Worm (Caenorhabditis elegans) whole organism, mixed stage, embryonic: ENCODE measurements around the gene ttr-57.

Experiments
- M03D4.4 ChIP-seq: sonication (generic microtip); optimal IDR thresholded peaks from 2 replicates; lab custom pipeline; 2017; ENCODE audit warnings: mild to moderate bottlenecking, missing genetic modification characterization, missing compliant biosample characterization
- bed-3 ChIP-seq: fragments of 200-800 bp; sonication (Bioruptor generic); optimal IDR thresholded peaks from 3 replicates; lab custom pipeline; 2018; ENCODE audit warnings: mild to moderate bottlenecking, missing genetic modification characterization, moderate library complexity, missing compliant biosample characterization
- blmp-1 ChIP-seq: fragments of 150-350 bp; optimal IDR thresholded peaks from 2 replicates; lab custom pipeline; 2014; ENCODE audit warnings: missing biosample characterization, missing genetic modification characterization
- ceh-43 ChIP-seq: fragments of 200-800 bp; sonication (Bioruptor generic); optimal IDR thresholded peaks from 2 replicates; lab custom pipeline; 2018; ENCODE audit warnings: mild to moderate bottlenecking, missing genetic modification characterization, moderate library complexity, missing compliant biosample characterization
- ceh-83 ChIP-seq: fragments of 200-800 bp; sonication (Bioruptor generic); optimal IDR thresholded peaks from 2 replicates; lab custom pipeline; 2018; ENCODE audit warnings: mild to moderate bottlenecking, missing genetic modification characterization, missing compliant biosample characterization
- ces-1 ChIP-seq: fragments of 150-350 bp; optimal IDR thresholded peaks from 2 replicates; lab custom pipeline; 2014; ENCODE audit warnings: missing biosample characterization, missing genetic modification reagents, missing genetic modification characterization
- cnd-1 ChIP-seq: fragments of 200-800 bp; sonication (Bioruptor generic); optimal IDR thresholded peaks from 2 replicates; lab custom pipeline; 2018; ENCODE audit warnings: mild to moderate bottlenecking, missing genetic modification characterization, missing compliant biosample characterization
- drap-1 ChIP-seq: fragments of 200-800 bp; sonication (Bioruptor generic); optimal IDR thresholded peaks from 3 replicates; lab custom pipeline; 2018; ENCODE audit warnings: mild to moderate bottlenecking, missing genetic modification characterization, missing compliant biosample characterization
- elt-1 ChIP-seq: sonication (generic microtip); optimal IDR thresholded peaks from 2 replicates; lab custom pipeline; 2017; ENCODE audit warnings: missing genetic modification characterization, mild to moderate bottlenecking, missing compliant biosample characterization, antibody characterized with exemption, moderate library complexity, borderline replicate concordance; ENCODE audit not compliant: insufficient read depth
- elt-3 ChIP-seq: fragments of 150-350 bp; optimal IDR thresholded peaks from 2 replicates; lab custom pipeline; 2014; ENCODE audit warnings: missing biosample characterization, missing genetic modification characterization
- flh-1 ChIP-seq: fragments of 200-800 bp; sonication (Bioruptor generic); optimal IDR thresholded peaks from 2 replicates; lab custom pipeline; 2018; ENCODE audit warnings: mild to moderate bottlenecking, missing genetic modification characterization, moderate library complexity, missing compliant biosample characterization
- hlh-1 ChIP-seq: fragments of 150-350 bp; optimal IDR thresholded peaks from 2 replicates; lab custom pipeline; 2014; ENCODE audit warnings: missing biosample characterization, missing genetic modification reagents, missing genetic modification characterization
- lin-13 ChIP-seq: fragments of 150-350 bp; optimal IDR thresholded peaks from 2 replicates; lab custom pipeline; 2014; ENCODE audit warnings: missing biosample characterization, missing genetic modification characterization
- lin-32 ChIP-seq: fragments of 200-800 bp; sonication (Bioruptor generic); optimal IDR thresholded peaks from 2 replicates; lab custom pipeline; 2018; ENCODE audit warnings: mild to moderate bottlenecking, missing genetic modification characterization, missing compliant biosample characterization
- lsy-2 ChIP-seq: fragments of 150-350 bp; optimal IDR thresholded peaks from 2 replicates; lab custom pipeline; 2014; ENCODE audit warnings: missing biosample characterization, missing genetic modification characterization
- mab-5 ChIP-seq: fragments of 150-350 bp; optimal IDR thresholded peaks from 2 replicates; lab custom pipeline; 2014; ENCODE audit warnings: missing biosample characterization, missing genetic modification characterization
- mep-1 ChIP-seq: fragments of 150-350 bp; optimal IDR thresholded peaks from 2 replicates; lab custom pipeline; 2017; ENCODE audit warnings: missing biosample characterization, missing genetic modification reagents, missing genetic modification characterization, inconsistent platforms
- mls-2 ChIP-seq: sonication (generic microtip); optimal IDR thresholded peaks from 2 replicates; lab custom pipeline; 2016; ENCODE audit warnings: mild to moderate bottlenecking, missing genetic modification characterization, moderate library complexity, missing compliant biosample characterization
- nhr-237 ChIP-seq: fragments of 150-350 bp; optimal IDR thresholded peaks from 2 replicates; lab custom pipeline; 2014; ENCODE audit warnings: missing biosample characterization, missing genetic modification characterization
- nhr-28 ChIP-seq: fragments of 150-350 bp; optimal IDR thresholded peaks from 2 replicates; lab custom pipeline; 2014; ENCODE audit warnings: missing biosample characterization, missing genetic modification characterization
- pha-4 ChIP-seq: fragments of 150-350 bp; optimal IDR thresholded peaks from 2 replicates; lab custom pipeline; 2018; ENCODE audit warnings: missing biosample characterization, missing genetic modification reagents, missing genetic modification characterization
- sem-2 ChIP-seq: fragments of 200-800 bp; sonication (Bioruptor generic); optimal IDR thresholded peaks from 2 replicates; lab custom pipeline; 2018; ENCODE audit warnings: mild to moderate bottlenecking, missing genetic modification characterization, missing compliant biosample characterization
- snpc-4 ChIP-seq: fragments of 150-350 bp; optimal IDR thresholded peaks from 2 replicates; lab custom pipeline; 2014; ENCODE audit warnings: missing biosample characterization, missing genetic modification characterization
- tbx-8 ChIP-seq: fragments of 200-800 bp; sonication (Bioruptor generic); optimal IDR thresholded peaks from 2 replicates; lab custom pipeline; 2018; ENCODE audit warnings: mild to moderate bottlenecking, missing genetic modification characterization, moderate library complexity, missing compliant biosample characterization
- unc-120 ChIP-seq: sonication (generic microtip); optimal IDR thresholded peaks from 2 replicates; lab custom pipeline; 2017; ENCODE audit warnings: missing genetic modification characterization, missing compliant biosample characterization; ENCODE audit not compliant: poor library complexity, severe bottlenecking
- unc-39 ChIP-seq: fragments of 150-350 bp; optimal IDR thresholded peaks from 2 replicates; lab custom pipeline; 2014; ENCODE audit warnings: missing biosample characterization, missing genetic modification characterization
- unc-62 ChIP-seq: fragments of 150-350 bp; optimal IDR thresholded peaks from 2 replicates; lab custom pipeline; 2014; ENCODE audit warnings: missing biosample characterization, missing genetic modification reagents, missing genetic modification characterization
- zip-8 ChIP-seq: fragments of 150-350 bp; optimal IDR thresholded peaks from 2 replicates; lab custom pipeline; 2014; ENCODE audit warnings: missing biosample characterization, missing genetic modification characterization
- ztf-11 ChIP-seq: fragments of 150-350 bp; optimal IDR thresholded peaks from 2 replicates; lab custom pipeline; 2014; ENCODE audit warnings: missing biosample characterization, missing genetic modification characterization

ttr-57 gene

DNA sequence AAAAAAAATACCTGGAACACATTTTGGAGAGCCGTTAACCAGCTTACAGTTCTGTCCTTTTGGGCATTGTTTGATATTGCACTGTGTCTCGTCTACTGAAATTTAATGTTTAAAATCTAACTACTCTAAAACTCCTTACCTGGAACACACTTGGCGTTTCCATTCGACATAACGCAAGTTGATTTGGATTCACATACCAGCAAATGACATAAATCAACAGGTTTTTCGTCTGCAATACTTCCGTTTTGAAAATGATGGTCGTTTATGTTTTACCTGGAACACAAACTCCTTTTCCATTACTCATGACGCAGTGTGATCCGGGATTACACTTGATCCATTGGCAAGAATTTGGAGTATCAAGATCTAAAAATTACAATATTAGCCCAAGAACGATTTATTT, 20.4 kb downstream of the ttr-57 start:
- TF ChIP-seq ceh-83 (GFP tag; lab: Kevin White, UChicago): no peak
- no peak for TF ChIP-seq ztf-11 (tag; lab: Kevin White, UChicago)
- TF ChIP-seq lsy-2 (tag; lab: Kevin White, UChicago): no peak
- TF ChIP-seq nhr-237 (tag; lab: Kevin White, UChicago): no peak
- no peak for TF ChIP-seq lin-13 (tag; lab: Kevin White, UChicago)
- TF ChIP-seq flh-1 (GFP tag; lab: Kevin White, UChicago): no peak
- no peak for TF ChIP-seq drap-1 (GFP tag; lab: Kevin White, UChicago)
- TF ChIP-seq snpc-4 (tag; lab: Kevin White, UChicago): no peak
- TF ChIP-seq cnd-1: no peak
- no peak for TF ChIP-seq bed-3 (GFP tag; lab: Kevin White, UChicago)
- no peak for TF ChIP-seq hlh-1 (tag; lab: Kevin White, UChicago)
- no peak for TF ChIP-seq blmp-1

DNA sequence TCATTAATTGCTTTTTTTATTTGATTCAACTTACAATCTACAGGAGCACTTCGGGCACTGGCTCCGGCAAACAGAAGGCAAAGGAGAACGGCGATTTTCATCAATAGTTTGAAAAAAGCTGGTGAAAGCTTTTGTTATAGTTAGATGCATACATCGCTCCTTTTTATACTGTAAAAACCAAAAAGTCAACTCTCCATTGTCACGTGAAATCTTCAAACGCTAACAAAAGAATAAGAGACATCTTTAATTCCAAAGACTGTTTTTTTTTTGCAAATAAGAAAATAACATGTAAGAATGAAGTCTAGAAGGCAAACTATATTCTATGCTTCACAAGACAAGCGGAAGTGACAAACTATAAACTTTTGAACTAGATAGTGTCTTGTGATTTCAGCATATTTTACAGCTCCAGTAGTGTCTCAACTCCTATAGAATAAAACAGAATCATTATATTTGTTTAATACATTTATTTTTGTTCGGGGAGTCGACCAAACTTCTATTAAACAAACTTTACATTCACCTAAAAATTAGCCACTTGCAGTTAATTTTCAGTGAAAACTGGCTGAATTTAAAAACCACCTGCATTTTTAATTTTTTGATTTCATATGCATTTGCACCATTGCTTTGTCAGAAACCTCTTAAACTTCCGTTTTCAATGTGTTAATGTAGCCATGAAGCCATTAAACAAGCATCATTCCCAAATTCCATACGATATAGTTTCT, 21.3 kb downstream of the ttr-57 start, which contains the start of the genes F46B3.9 and srz-18:
Gene F46B3.9, minus strand, starts transcription at position 101 of the 719 bp plus-strand sequence.
Gene srz-18, plus strand, starts transcription at position 669 of the 719 bp plus-strand sequence.
- TF ChIP-seq flh-1 (GFP tag; lab: Kevin White, UChicago) (no peak), zip-8 (tag; lab: Kevin White, UChicago) (no peak), nhr-28 (tag; lab: Kevin White, UChicago) (no peak), lin-32 (GFP tag; lab: Kevin White, UChicago) (no peak), pha-4 (tag; lab: Kevin White, UChicago) (no peak), sem-2 (GFP tag; lab: Kevin White, UChicago) (no peak), drap-1 (GFP tag; lab: Kevin White, UChicago) (no peak), unc-120 (tag; lab: Kevin White, UChicago) (no peak)

DNA sequence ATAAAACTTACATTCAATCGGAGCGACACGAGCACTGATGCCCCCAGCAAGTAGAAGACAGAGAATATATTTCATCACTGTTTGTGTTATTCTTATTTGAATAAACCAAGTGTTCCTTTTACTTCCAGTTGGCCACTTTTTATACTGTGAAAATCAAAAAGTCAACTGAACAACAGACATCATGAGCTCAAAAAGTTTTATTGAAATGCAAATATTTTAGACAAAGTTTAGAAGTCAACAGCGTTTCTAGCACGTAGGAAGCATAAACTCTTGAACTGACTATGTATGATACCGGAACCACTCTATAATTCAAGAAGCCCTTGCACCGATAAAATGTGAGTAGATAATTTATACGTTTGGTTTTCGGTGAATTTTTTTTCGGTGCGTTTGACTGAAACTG, 26.4 kb downstream of the ttr-57 start, which contains the start of gene F46B3.14:
Gene F46B3.14, minus strand, starts transcription at position 101 of the 400 bp plus-strand sequence.
- TF ChIP-seq unc-62 (GFP tag; lab: Kevin White, UChicago) (no peak), sem-2 (GFP tag; lab: Kevin White, UChicago) (no peak), elt-3 (tag; lab: Kevin White, UChicago) (no peak)

DNA sequence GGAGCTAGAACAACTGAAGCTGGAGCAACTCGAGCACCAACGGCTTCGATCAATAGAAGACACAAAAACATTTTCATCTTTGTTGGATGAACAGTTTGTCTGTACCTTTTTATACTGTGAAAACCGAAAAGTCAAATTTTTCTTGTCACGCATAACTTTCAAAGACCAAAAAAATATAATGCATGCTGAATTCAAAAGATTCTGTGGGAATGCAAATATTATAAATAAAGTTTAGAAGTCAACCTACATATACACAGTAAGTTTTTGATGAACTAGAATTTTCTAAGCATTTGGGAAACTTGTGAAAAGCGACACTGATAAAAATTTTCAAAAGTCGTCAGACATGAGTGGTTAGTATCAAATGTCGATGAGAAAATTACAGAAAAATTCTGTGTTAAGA, 28.7 kb downstream of the ttr-57 start, which contains the start of gene F46B3.15:
Gene F46B3.15, minus strand, starts transcription at position 101 of the 400 bp plus-strand sequence.
- TF ChIP-seq bed-3 (GFP tag; lab: Kevin White, UChicago) (no peak), ces-1 (GFP tag; lab: Kevin White, UChicago) (no peak), ceh-43 (GFP tag; lab: Kevin White, UChicago) (no peak), hlh-1 (tag; lab: Kevin White, UChicago) (no peak), snpc-4 (tag; lab: Kevin White, UChicago) (no peak), elt-1 (no peak), mab-5 (tag; lab: Kevin White, UChicago) (no peak), ceh-83 (GFP tag; lab: Kevin White, UChicago) (no peak), mep-1 (no peak), pha-4 (tag; lab: Kevin White, UChicago) (no peak), ztf-11 (tag; lab: Kevin White, UChicago) (no peak), tbx-8 (GFP tag; lab: Kevin White, UChicago) (no peak), blmp-1 (no peak), elt-3 (tag; lab: Kevin White, UChicago) (no peak), M03D4.4 (tag; lab: Kevin White, UChicago) (no peak), sem-2 (GFP tag; lab: Kevin White, UChicago) (no peak), lin-13 (tag; lab: Kevin White, UChicago) (no peak), unc-39 (no peak), unc-120 (tag; lab: Kevin White, UChicago) (no peak), mls-2 (tag; lab: Kevin White, UChicago) (no peak)

ce11 chrV:20634330-20634729, 29.4 kb downstream of the ttr-57 start, which contains the start of gene F46B3.16:
TSS of gene F46B3.16 (plus strand) at chrV:20634630.
- no peak for TF ChIP-seq ceh-43 (GFP tag; lab: Kevin White, UChicago)
- no peak for TF ChIP-seq ces-1 (GFP tag; lab: Kevin White, UChicago)
- no peak for TF ChIP-seq mab-5 (tag; lab: Kevin White, UChicago)
- TF ChIP-seq zip-8 (tag; lab: Kevin White, UChicago): no peak
- TF ChIP-seq mls-2 (tag; lab: Kevin White, UChicago): no peak
- no peak for TF ChIP-seq drap-1 (GFP tag; lab: Kevin White, UChicago)
- TF ChIP-seq nhr-28 (tag; lab: Kevin White, UChicago): no peak
- no peak for TF ChIP-seq cnd-1
- no peak for TF ChIP-seq mep-1
- TF ChIP-seq pha-4 (tag; lab: Kevin White, UChicago): no peak
- no peak for TF ChIP-seq unc-39
- TF ChIP-seq hlh-1 (tag; lab: Kevin White, UChicago): no peak
